Worm (Caenorhabditis elegans): ENCODE results near the gene skr-16.

The skr-16 gene

DNA sequence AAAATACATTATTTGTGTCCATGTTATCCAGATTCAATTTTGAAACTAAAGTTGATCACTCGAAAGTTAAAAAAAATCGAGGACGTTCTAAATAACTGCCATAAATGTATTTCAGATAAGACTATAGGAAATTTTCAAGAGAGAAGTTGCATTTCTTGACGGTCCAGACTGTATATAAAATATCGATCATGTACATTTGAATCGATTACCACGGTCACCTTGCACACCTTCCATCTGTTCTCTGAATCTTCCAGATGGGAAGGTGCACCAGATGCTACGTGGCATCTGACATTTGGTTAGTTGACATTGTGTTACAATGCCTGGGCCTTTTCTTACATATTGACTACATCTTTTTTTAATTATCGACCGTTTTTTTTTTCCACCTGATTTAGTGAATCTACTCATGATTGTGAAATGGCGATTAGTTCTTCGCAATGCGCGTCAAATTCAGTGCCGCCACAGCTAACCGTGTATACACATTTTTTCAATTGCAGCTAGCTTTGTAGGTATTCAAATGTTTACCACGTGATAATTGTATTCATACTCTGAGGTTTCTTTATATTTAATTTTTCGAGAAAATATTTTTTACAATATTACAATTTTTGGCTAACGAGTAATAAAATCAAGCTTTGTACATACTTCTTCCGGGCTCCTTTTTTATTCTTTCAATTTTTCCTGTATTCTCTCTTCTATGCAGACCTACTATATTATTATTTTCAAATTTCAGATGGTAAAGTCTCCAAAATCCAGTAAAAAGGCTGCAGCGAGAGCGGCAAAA is at the start of gene skr-16:
Gene skr-16 (plus strand): TSS at position 728 of the 778 bp plus-strand sequence.
- no peak for TF ChIP-seq pqm-1 (tag; optimal IDR thresholded peaks at IDR 0.05)
- peak; percentile 13 for TF ChIP-seq skn-1 (tag; optimal IDR thresholded peaks at IDR 0.05)
- TF ChIP-seq dpl-1 (GFP tag; optimal IDR thresholded peaks at IDR 0.05), result peak; percentile 26 to 70 (median 27)
- no peak for TF ChIP-seq nhr-20 (tag; optimal IDR thresholded peaks at IDR 0.05)
- no peak for TF ChIP-seq zip-4 (GFP tag; optimal IDR thresholded peaks at IDR 0.05)
- TF ChIP-seq jun-1 (tag; optimal IDR thresholded peaks at IDR 0.05), result no peak
- peak; percentile 82 for TF ChIP-seq F16B12.6 (tag; optimal IDR thresholded peaks at IDR 0.05)
- peak; percentile 55 for TF ChIP-seq nhr-85 (tag)
- TF ChIP-seq sptf-1 (tag; optimal IDR thresholded peaks at IDR 0.05), result no peak
- no peak for TF ChIP-seq C04F5.9 (tag; optimal IDR thresholded peaks at IDR 0.05)
- peak; percentile 5 for TF ChIP-seq nhr-47 (tag; optimal IDR thresholded peaks at IDR 0.05)
- TF ChIP-seq C34B4.2 (tag; optimal IDR thresholded peaks at IDR 0.05), result no peak
- no peak for TF ChIP-seq alr-1 (tag; optimal IDR thresholded peaks at IDR 0.05; ENCODE audit: borderline replicate concordance)
- no peak for TF ChIP-seq nhr-71 (tag; optimal IDR thresholded peaks at IDR 0.05)
- TF ChIP-seq lin-13 (GFP tag; optimal IDR thresholded peaks at IDR 0.05), result no peak
- peak in 1 of 2 experiments; percentile 20 for TF ChIP-seq lsy-2 (tag; optimal IDR thresholded peaks at IDR 0.05)
- peak; percentile 32 for TF ChIP-seq dsc-1 (tag; optimal IDR thresholded peaks at IDR 0.05)
- peak; percentile 79 for TF ChIP-seq mep-1 (tag; optimal IDR thresholded peaks at IDR 0.05)
- no peak for TF ChIP-seq ztf-4 (tag; optimal IDR thresholded peaks at IDR 0.05)
- TF ChIP-seq mdl-1 (tag; optimal IDR thresholded peaks at IDR 0.05), result peak in 1 of 2 experiments; percentile 47
- TF ChIP-seq fkh-8 (tag; optimal IDR thresholded peaks at IDR 0.05), result peak; percentile 6
- peak; percentile 22 to 64 for TF ChIP-seq lin-35 (GFP tag; optimal IDR thresholded peaks at IDR 0.05)
- no peak for TF ChIP-seq mab-9 (GFP tag; IDR thresholded peaks at IDR 0.05)
- TF ChIP-seq ceh-88 (GFP tag; IDR thresholded peaks at IDR 0.05), result no peak
- TF ChIP-seq efl-1 (optimal IDR thresholded peaks at IDR 0.05), result peak; percentile 7 to 50
- peak; percentile 64 to 92 for TF ChIP-seq efl-1 (GFP tag; optimal IDR thresholded peaks at IDR 0.05 in 1 of 2)
- TF ChIP-seq snu-23 (GFP tag; optimal IDR thresholded peaks at IDR 0.05), result no peak
- TF ChIP-seq nhr-11 (tag; optimal IDR thresholded peaks at IDR 0.05), result no peak
- peak; percentile 1 for TF ChIP-seq rnt-1 (tag; optimal IDR thresholded peaks at IDR 0.05)
- TF ChIP-seq hlh-17 (GFP tag; optimal IDR thresholded peaks at IDR 0.05; ENCODE audit: borderline replicate concordance), result no peak
- no peak for TF ChIP-seq lin-15B (tag; optimal IDR thresholded peaks at IDR 0.05)
- TF ChIP-seq snpc-4 (tag; optimal IDR thresholded peaks at IDR 0.05), result peak; percentile 9
- TF ChIP-seq elt-2 (tag; optimal IDR thresholded peaks at IDR 0.05), result no peak

DNA sequence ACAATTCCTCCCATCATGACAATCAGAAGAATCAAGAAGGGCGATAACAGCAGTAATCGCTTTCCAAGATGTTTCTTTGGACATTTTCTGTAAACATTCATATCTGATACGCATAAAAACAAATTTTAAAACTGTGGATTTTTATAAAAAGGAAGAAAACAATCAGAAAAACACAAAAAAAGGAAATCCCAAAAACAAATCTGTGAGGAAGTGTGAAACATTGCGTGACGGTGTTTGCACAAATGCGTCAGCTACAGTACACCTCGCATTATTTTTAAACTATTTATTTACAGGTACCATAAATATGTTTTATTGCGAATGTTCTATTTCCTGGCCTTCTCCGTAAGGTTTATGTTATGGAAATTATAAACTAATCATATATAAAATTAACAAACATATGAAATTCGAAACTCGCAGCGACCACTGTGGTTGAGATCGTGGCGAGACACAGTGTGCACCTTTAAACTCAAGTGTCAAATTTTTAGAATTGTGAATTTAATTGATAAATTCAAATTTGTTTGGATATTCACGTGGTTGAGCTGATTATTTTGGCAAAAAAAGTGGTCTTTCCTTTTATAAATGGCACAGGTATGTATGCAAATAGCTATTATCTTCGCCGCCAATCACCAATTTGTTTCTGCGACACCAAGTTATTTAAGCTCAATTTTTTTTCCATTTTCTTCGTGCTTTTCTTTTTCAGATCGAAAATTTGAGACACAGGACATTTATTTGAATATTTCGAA is 47.0 kb upstream of the skr-16 start, which contains the start of the genes C34D4.10 and str-48:
Gene C34D4.10 (minus strand): TSS at position 101 of the 743 bp plus-strand sequence.
Gene str-48 (plus strand): TSS at position 693 of the 743 bp plus-strand sequence.
- TF ChIP-seq ceh-82 (tag; optimal IDR thresholded peaks at IDR 0.05) (no peak), ceh-63 (GFP tag; optimal IDR thresholded peaks at IDR 0.05) (no peak), swsn-7 (tag; optimal IDR thresholded peaks at IDR 0.05) (no peak), lin-15B (tag; optimal IDR thresholded peaks at IDR 0.05) (no peak), irx-1 (tag; optimal IDR thresholded peaks at IDR 0.05) (no peak), egl-13 (tag; optimal IDR thresholded peaks at IDR 0.05) (no peak), zag-1 (tag; optimal IDR thresholded peaks at IDR 0.05) (no peak), skn-1 (tag; optimal IDR thresholded peaks at IDR 0.05) (no peak), lin-35 (GFP tag; optimal IDR thresholded peaks at IDR 0.05) (no peak), sup-37 (GFP tag; optimal IDR thresholded peaks at IDR 0.05) (no peak), alr-1 (tag; optimal IDR thresholded peaks at IDR 0.05; ENCODE audit: borderline replicate concordance) (no peak), nhr-47 (tag; optimal IDR thresholded peaks at IDR 0.05) (no peak), sox-4 (tag; optimal IDR thresholded peaks at IDR 0.05) (no peak), mep-1 (tag; optimal IDR thresholded peaks at IDR 0.05) (no peak)
